Fruit fly (Drosophila melanogaster) Kc167 (cell line): Measurements from ENCODE around the gene VGlut.

Experiments used
- Myc ChIP-seq: fragments of >200 bp; optimal IDR thresholded peaks from 2 replicates; lab custom pipeline; 2017; ENCODE audit warnings: missing external identifiers
- h ChIP-seq: fragments of >200 bp; optimal IDR thresholded peaks from 3 replicates; lab custom pipeline; 2018; ENCODE audit warnings: missing external identifiers
- psq ChIP-seq: fragments of >200 bp; optimal IDR thresholded peaks from 2 replicates; lab custom pipeline; 2017; ENCODE audit warnings: missing external identifiers

DNA sequence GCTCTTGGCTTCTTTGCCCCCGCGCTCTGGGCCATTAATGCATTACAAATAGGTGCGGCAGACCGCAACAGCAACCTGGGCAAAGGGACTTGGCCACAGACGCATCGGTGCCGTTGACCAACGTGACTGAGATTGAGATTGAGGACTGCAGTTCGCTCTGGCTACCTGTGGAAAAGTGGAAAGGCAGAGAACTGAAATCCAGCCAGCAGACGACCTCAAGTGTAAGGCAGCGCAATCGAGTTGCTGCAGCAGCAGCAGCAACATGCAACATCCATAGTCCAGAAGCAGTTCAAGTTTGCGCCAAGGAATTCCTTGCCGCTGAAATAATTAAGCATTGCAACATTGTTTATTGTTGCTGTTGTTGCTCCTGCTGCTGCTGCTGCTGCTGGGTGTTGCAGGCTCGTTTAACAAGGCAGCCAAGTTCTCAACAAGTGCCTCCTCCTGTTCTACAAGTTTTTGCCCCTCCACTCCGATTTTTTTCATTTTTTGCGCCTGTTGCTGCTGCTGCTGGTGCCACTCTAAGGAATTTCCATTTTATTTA is 25.6 kb downstream of the VGlut start:
- TF ChIP-seq h: no peak
- no peak for TF ChIP-seq Myc (lab: Kevin White, UChicago)
- no peak for TF ChIP-seq psq
